Fruit fly (Drosophila melanogaster): ENCODE measurements around the gene Or67a.
A peak's percentile ranks its signal among the peaks of the same experiment; 100 is the strongest.

The Or67a gene

dm6 chr3L:9525444-9525843 is 3.4 kb upstream of the Or67a start, which contains the start of gene CG33700:
Gene CG33700, minus strand, starts transcription at chr3L:9525544.
- TF ChIP-seq Vsx2 (GFP tag; optimal IDR thresholded peaks at IDR 0.05; ENCODE audit: partially characterized antibody) (no peak), foxo (GFP tag; optimal IDR thresholded peaks at IDR 0.05) (no peak), Dfd (GFP tag; optimal IDR thresholded peaks at IDR 0.05) (peak; percentile 70), br (GFP tag; optimal IDR thresholded peaks at IDR 0.05) (no peak)

DNA sequence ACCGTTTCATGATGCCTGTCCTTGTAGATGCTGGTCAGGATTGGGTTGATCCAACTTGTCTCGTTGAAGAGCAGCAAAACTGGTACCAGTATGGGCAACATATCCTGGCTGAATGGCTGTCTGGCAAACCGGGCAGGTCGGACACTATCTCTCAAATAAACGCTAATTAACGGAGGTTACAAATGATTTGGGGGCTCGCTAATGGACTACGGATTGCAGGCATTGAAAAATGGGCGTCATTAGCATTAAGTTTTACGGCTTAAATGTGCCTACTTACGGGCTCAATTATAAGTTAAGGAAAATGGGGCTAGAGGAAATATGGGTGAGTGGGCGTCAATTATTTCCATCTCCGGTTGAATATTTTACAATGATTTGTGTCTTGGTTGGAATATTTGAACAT is 15.0 kb downstream of the Or67a start, which contains the start of gene Ir67a:
TSS of gene Ir67a (minus strand) at position 101 of the 400 bp plus-strand sequence.
- TF ChIP-seq sv (GFP tag; optimal IDR thresholded peaks at IDR 0.05) (no peak), sage (GFP tag; optimal IDR thresholded peaks at IDR 0.05) (no peak), Hr83 (GFP tag; optimal IDR thresholded peaks at IDR 0.05; ENCODE audit: poor library complexity, severe bottlenecking) (no peak), Hr78 (GFP tag; optimal IDR thresholded peaks at IDR 0.05) (no peak), Dif (GFP tag; optimal IDR thresholded peaks at IDR 0.05; ENCODE audit: partially characterized antibody) (no peak), dsf (GFP tag; optimal IDR thresholded peaks at IDR 0.05; ENCODE audit: borderline replicate concordance) (no peak), GATAd (GFP tag; optimal IDR thresholded peaks at IDR 0.05) (no peak), Abd-B (GFP tag; optimal IDR thresholded peaks at IDR 0.05) (no peak), rgr (GFP tag; optimal IDR thresholded peaks at IDR 0.05) (no peak), N (GFP tag; optimal IDR thresholded peaks at IDR 0.05) (no peak), psq (GFP tag; optimal IDR thresholded peaks at IDR 0.05) (no peak), Jra (GFP tag; optimal IDR thresholded peaks at IDR 0.05) (no peak), Myc (optimal IDR thresholded peaks at IDR 0.05) (no peak), ey (GFP tag; optimal IDR thresholded peaks at IDR 0.05) (no peak), Dfd (GFP tag; optimal IDR thresholded peaks at IDR 0.05) (no peak), HLH106 (tag; optimal IDR thresholded peaks at IDR 0.05) (no peak), CG9705 (GFP tag; optimal IDR thresholded peaks at IDR 0.05) (no peak), foxo (GFP tag; optimal IDR thresholded peaks at IDR 0.05) (no peak), fru (GFP tag; optimal IDR thresholded peaks at IDR 0.05) (no peak)

dm6 chr3L:9546875-9547324 is 18.0 kb downstream of the Or67a start, which contains the start of gene CG42673:
Gene CG42673, plus strand, starts transcription at chr3L:9547220.
- TF ChIP-seq usp (GFP tag; optimal IDR thresholded peaks at IDR 0.05) = no peak
- no peak for TF ChIP-seq Hr78 (GFP tag; optimal IDR thresholded peaks at IDR 0.05)
- peak; percentile 19 for TF ChIP-seq Sp1 (GFP tag; optimal IDR thresholded peaks at IDR 0.05)
- TF ChIP-seq Abd-B (GFP tag; optimal IDR thresholded peaks at IDR 0.05) = no peak
- TF ChIP-seq rgr (GFP tag; optimal IDR thresholded peaks at IDR 0.05) = no peak
- no peak for TF ChIP-seq pan (optimal IDR thresholded peaks at IDR 0.05)
- TF ChIP-seq GATAd (GFP tag; optimal IDR thresholded peaks at IDR 0.05) = no peak
- TF ChIP-seq Rel (GFP tag; optimal IDR thresholded peaks at IDR 0.05) = peak; percentile 35
- TF ChIP-seq Rel (tag; optimal IDR thresholded peaks at IDR 0.05) = peak; percentile 4
- peak; percentile 35 to 44 for TF ChIP-seq dl (GFP tag; optimal IDR thresholded peaks at IDR 0.05; ENCODE audit: insufficient read depth in 1 of 2, partially characterized antibody in 2 of 2)
- no peak for TF ChIP-seq CG32264 (GFP tag; optimal IDR thresholded peaks at IDR 0.05)
- no peak for TF ChIP-seq dsf (GFP tag; optimal IDR thresholded peaks at IDR 0.05; ENCODE audit: borderline replicate concordance)
- no peak for TF ChIP-seq CG9705 (GFP tag; optimal IDR thresholded peaks at IDR 0.05)
- no peak for TF ChIP-seq psq (GFP tag; optimal IDR thresholded peaks at IDR 0.05)
- TF ChIP-seq Dif (GFP tag; optimal IDR thresholded peaks at IDR 0.05; ENCODE audit: partially characterized antibody) = peak; percentile 82
- peak; percentile 74 for TF ChIP-seq Vsx2 (GFP tag; optimal IDR thresholded peaks at IDR 0.05; ENCODE audit: partially characterized antibody)
- peak; percentile 24 for TF ChIP-seq brk (GFP tag; optimal IDR thresholded peaks at IDR 0.05)
- TF ChIP-seq CrebA (GFP tag; optimal IDR thresholded peaks at IDR 0.05; ENCODE audit: borderline replicate concordance) = peak; percentile 36

DNA sequence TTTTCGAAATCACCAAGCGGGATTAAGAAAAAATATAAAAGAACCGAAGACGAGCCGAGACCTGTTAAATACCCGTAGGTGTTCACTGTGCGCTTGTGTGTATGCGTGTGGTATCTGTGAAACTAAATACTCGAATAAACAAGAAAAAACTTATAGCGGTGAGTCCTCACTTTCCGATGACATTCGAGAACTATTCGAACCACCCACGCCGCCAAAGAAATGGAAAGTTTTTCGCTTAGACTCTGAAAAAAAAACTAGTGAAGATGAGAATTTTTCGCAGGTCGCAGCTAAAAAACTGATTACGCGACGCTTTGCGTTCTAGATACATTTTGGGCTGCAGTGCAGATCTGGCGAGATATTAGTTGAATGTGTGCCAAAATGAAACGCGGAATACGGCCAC is 19.0 kb downstream of the Or67a start:
- no peak for TF ChIP-seq tai (GFP tag; optimal IDR thresholded peaks at IDR 0.05)
- no peak for TF ChIP-seq GATAd (GFP tag; optimal IDR thresholded peaks at IDR 0.05)
- no peak for TF ChIP-seq Hr78 (GFP tag; optimal IDR thresholded peaks at IDR 0.05)
- no peak for TF ChIP-seq dsf (GFP tag; optimal IDR thresholded peaks at IDR 0.05; ENCODE audit: borderline replicate concordance)
- TF ChIP-seq Abd-B (GFP tag; optimal IDR thresholded peaks at IDR 0.05) = no peak
- TF ChIP-seq dl (GFP tag; optimal IDR thresholded peaks at IDR 0.05; ENCODE audit: insufficient read depth in 1 of 2, partially characterized antibody in 2 of 2) = no peak
- no peak for TF ChIP-seq sage (GFP tag; optimal IDR thresholded peaks at IDR 0.05)
- no peak for TF ChIP-seq Rel (GFP tag; optimal IDR thresholded peaks at IDR 0.05)
- TF ChIP-seq Rel (tag; optimal IDR thresholded peaks at IDR 0.05) = no peak
- TF ChIP-seq HLH106 (tag; optimal IDR thresholded peaks at IDR 0.05) = no peak
- no peak for TF ChIP-seq Dif (GFP tag; optimal IDR thresholded peaks at IDR 0.05; ENCODE audit: partially characterized antibody)

DNA sequence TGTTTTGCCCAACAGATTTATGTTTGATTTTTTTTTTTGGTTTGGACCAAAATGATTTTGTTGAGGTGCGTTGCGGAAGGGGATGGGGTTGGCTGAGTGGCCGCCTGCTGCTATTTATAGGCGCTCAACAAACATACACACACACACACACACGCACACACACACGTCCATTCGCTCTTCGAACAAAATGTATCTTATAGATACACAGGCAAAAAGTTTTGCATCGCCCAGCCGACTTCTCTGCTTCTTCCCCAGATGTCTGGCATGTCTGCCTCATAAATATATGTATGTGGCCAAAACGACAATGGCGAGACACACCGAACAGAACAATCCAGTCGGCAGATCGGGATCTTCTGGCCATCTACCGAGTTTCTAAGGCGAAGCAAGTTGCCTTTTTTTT is 19.9 kb downstream of the Or67a start:
- no peak for TF ChIP-seq Hnf4 (GFP tag; optimal IDR thresholded peaks at IDR 0.05)
- peak; percentile 42 for TF ChIP-seq Dfd (GFP tag; optimal IDR thresholded peaks at IDR 0.05)
- peak; percentile 12 for TF ChIP-seq Dif (GFP tag; optimal IDR thresholded peaks at IDR 0.05; ENCODE audit: partially characterized antibody)
